Worm (Caenorhabditis elegans) whole organism, L3 larva: ENCODE results near the gene Y53C12B.7.

ENCODE experiments used
- ceh-82 ChIP-seq: fragments of 150-350 bp; optimal IDR thresholded peaks from 2 replicates; lab custom pipeline; 2014; ENCODE audit warnings: missing biosample characterization, missing genetic modification characterization
- nhr-11 ChIP-seq: fragments of 150-350 bp; optimal IDR thresholded peaks from 2 replicates; lab custom pipeline; 2014; ENCODE audit warnings: missing biosample characterization, missing genetic modification characterization
- ztf-4 ChIP-seq: fragments of 150-350 bp; optimal IDR thresholded peaks from 2 replicates; lab custom pipeline; 2014; ENCODE audit warnings: missing biosample characterization, missing genetic modification characterization

ce11 chrII:9735785-9736184 lies 17.2 kb downstream of the Y53C12B.7 start:
- no peak for TF ChIP-seq nhr-11 (tag; lab: Kevin White, UChicago)
- TF ChIP-seq ztf-4 (tag; lab: Kevin White, UChicago): no peak
- TF ChIP-seq ceh-82: no peak
